Worm (Caenorhabditis elegans) whole organism, L1 larva: ENCODE results near the gene mig-39.

ENCODE experiments used
- C16A3.4 ChIP-seq: fragments of 150-350 bp; optimal IDR thresholded peaks from 2 replicates; lab custom pipeline; 2014; ENCODE audit warnings: missing biosample characterization, missing genetic modification characterization
- Y116A8C.19 ChIP-seq: sonication (generic microtip); optimal IDR thresholded peaks from 2 replicates; lab custom pipeline; 2016; ENCODE audit warnings: missing compliant biosample characterization, missing genetic modification characterization, borderline replicate concordance
- aha-1 ChIP-seq: fragments of 150-350 bp; optimal IDR thresholded peaks from 2 replicates; lab custom pipeline; 2014; ENCODE audit warnings: missing biosample characterization, missing genetic modification characterization
- alr-1 ChIP-seq: fragments of 200-800 bp; sonication (Bioruptor generic); optimal IDR thresholded peaks from 2 replicates; lab custom pipeline; 2018; ENCODE audit warnings: borderline replicate concordance, mild to moderate bottlenecking, missing genetic modification characterization, missing compliant biosample characterization
- ama-1 ChIP-seq: fragments of 150-350 bp; optimal IDR thresholded peaks from 2 replicates; lab custom pipeline; 2014
- blmp-1 ChIP-seq: fragments of 150-350 bp; optimal IDR thresholded peaks from 2 replicates; lab custom pipeline; 2014; ENCODE audit warnings: missing biosample characterization, missing genetic modification characterization
- ceh-63 ChIP-seq: fragments of 200-800 bp; sonication (Bioruptor generic); optimal IDR thresholded peaks from 2 replicates; lab custom pipeline; 2018; ENCODE audit warnings: mild to moderate bottlenecking, missing genetic modification characterization, missing compliant biosample characterization
- ceh-8 ChIP-seq: fragments of 200-800 bp; sonication (Bioruptor generic); optimal IDR thresholded peaks from 2 replicates; lab custom pipeline; 2018; ENCODE audit warnings: mild to moderate bottlenecking, missing genetic modification characterization, moderate library complexity, missing compliant biosample characterization
- ceh-88 ChIP-seq: fragments of 200-800 bp; sonication (Bioruptor generic); IDR thresholded peaks from 2 replicates; pipeline ENCODE4 v1.3.6; 2022; ENCODE audit warnings: missing genetic modification characterization, missing compliant biosample characterization
- ces-1 ChIP-seq: fragments of 150-350 bp; optimal IDR thresholded peaks from 2 replicates; lab custom pipeline; 2014; ENCODE audit warnings: missing biosample characterization, missing genetic modification reagents, missing genetic modification characterization
- dpl-1 ChIP-seq, 3 experiments: fragments of 150-350 bp in 2 of 3; sonication (generic microtip) in 1 of 3; optimal IDR thresholded peaks; 2 replicates each; lab custom pipeline; 2014 to 2017; ENCODE audit warnings: missing biosample characterization in 3 of 3, missing genetic modification characterization in 3 of 3, missing genetic modification reagents in 3 of 3
- elt-3 ChIP-seq, 6 experiments: fragments of 150-350 bp in 1 of 6; sonication (generic microtip); optimal IDR thresholded peaks; 2 replicates each; lab custom pipeline; 2017 to 2018; ENCODE audit warnings: missing biosample characterization in 6 of 6, missing genetic modification characterization in 6 of 6, inconsistent platforms in 1 of 6
- ets-5 ChIP-seq: fragments of 200-800 bp; sonication (Bioruptor generic); IDR thresholded peaks from 2 replicates; pipeline ENCODE4 v1.3.6; 2022; ENCODE audit warnings: missing genetic modification characterization, missing compliant biosample characterization
- fkh-4 ChIP-seq: sonication (generic microtip); optimal IDR thresholded peaks from 2 replicates; lab custom pipeline; 2016; ENCODE audit warnings: missing compliant biosample characterization, missing genetic modification characterization, borderline replicate concordance
- hlh-4 ChIP-seq: sonication (generic microtip); optimal IDR thresholded peaks from 2 replicates; lab custom pipeline; 2016; ENCODE audit warnings: mild to moderate bottlenecking, missing genetic modification characterization, missing compliant biosample characterization
- hpl-2 ChIP-seq: fragments of 150-350 bp; optimal IDR thresholded peaks from 2 replicates; lab custom pipeline; 2014; ENCODE audit warnings: missing biosample characterization, missing genetic modification reagents, missing genetic modification characterization
- irx-1 ChIP-seq: sonication (generic microtip); optimal IDR thresholded peaks from 2 replicates; lab custom pipeline; 2016; ENCODE audit warnings: missing genetic modification characterization, missing compliant biosample characterization
- isw-1 ChIP-seq: fragments of 200-800 bp; sonication (Bioruptor generic); IDR thresholded peaks from 2 replicates; pipeline ENCODE4 v1.3.6; 2022; ENCODE audit warnings: missing genetic modification characterization, missing compliant biosample characterization
- jun-1 ChIP-seq: fragments of 150-350 bp; optimal IDR thresholded peaks from 2 replicates; lab custom pipeline; 2014; ENCODE audit warnings: missing biosample characterization, missing genetic modification reagents, missing genetic modification characterization
- lin-13 ChIP-seq: fragments of 150-350 bp; optimal IDR thresholded peaks from 2 replicates; lab custom pipeline; 2014; ENCODE audit warnings: missing biosample characterization, missing genetic modification reagents, missing genetic modification characterization
- lin-14 ChIP-seq: fragments of 200-800 bp; sonication (Bioruptor generic); optimal IDR thresholded peaks from 2 replicates; lab custom pipeline; 2018; ENCODE audit warnings: mild to moderate bottlenecking, missing genetic modification characterization, moderate library complexity, missing compliant biosample characterization
- lin-15B ChIP-seq: fragments of 150-350 bp; sonication (generic microtip); optimal IDR thresholded peaks from 3 replicates; lab custom pipeline; 2014; ENCODE audit warnings: missing biosample characterization, missing genetic modification characterization
- lin-35 ChIP-seq, 2 experiments: fragments of 150-350 bp; optimal IDR thresholded peaks; 2 replicates each; lab custom pipeline; 2014; ENCODE audit warnings: missing biosample characterization in 2 of 2, missing genetic modification characterization in 2 of 2, missing genetic modification reagents in 2 of 2
- lir-3 ChIP-seq: sonication (generic microtip); optimal IDR thresholded peaks from 2 replicates; lab custom pipeline; 2016; ENCODE audit warnings: mild to moderate bottlenecking, missing genetic modification characterization, moderate library complexity, missing compliant biosample characterization; ENCODE audit not compliant: poor library complexity
- lsy-2 ChIP-seq, 2 experiments: fragments of 150-350 bp; optimal IDR thresholded peaks; 2 replicates each; lab custom pipeline; 2014; ENCODE audit warnings: missing biosample characterization in 2 of 2, missing genetic modification characterization in 2 of 2
- mab-9 ChIP-seq: fragments of 200-800 bp; sonication (Bioruptor generic); IDR thresholded peaks from 2 replicates; pipeline ENCODE4 v1.3.6; 2022; ENCODE audit warnings: missing genetic modification reagents, missing genetic modification characterization, missing compliant biosample characterization
- mdl-1 ChIP-seq, 2 experiments: fragments of 150-350 bp; optimal IDR thresholded peaks; 2 replicates each; lab custom pipeline; 2014 to 2017; ENCODE audit warnings: missing biosample characterization in 2 of 2, missing genetic modification characterization in 2 of 2, inconsistent platforms in 1 of 2
- mef-2 ChIP-seq: fragments of 150-350 bp; optimal IDR thresholded peaks from 2 replicates; lab custom pipeline; 2014; ENCODE audit warnings: missing biosample characterization, missing genetic modification characterization
- mep-1 ChIP-seq: fragments of 150-350 bp; optimal IDR thresholded peaks from 2 replicates; lab custom pipeline; 2014; ENCODE audit warnings: missing biosample characterization, missing genetic modification characterization
- nhr-11 ChIP-seq: fragments of 150-350 bp; optimal IDR thresholded peaks from 2 replicates; lab custom pipeline; 2014; ENCODE audit warnings: missing biosample characterization, missing genetic modification characterization
- nhr-19 ChIP-seq: fragments of 200-800 bp; sonication (Bioruptor generic); conservative IDR thresholded peaks from 2 replicates; pipeline ENCODE4 v1.3.6; 2022; ENCODE audit warnings: missing genetic modification characterization, missing compliant biosample characterization
- nhr-237 ChIP-seq: fragments of 150-350 bp; optimal IDR thresholded peaks from 2 replicates; lab custom pipeline; 2014; ENCODE audit warnings: missing biosample characterization, missing genetic modification characterization
- nhr-71 ChIP-seq: sonication (generic microtip); optimal IDR thresholded peaks from 2 replicates; lab custom pipeline; 2016; ENCODE audit warnings: mild to moderate bottlenecking, missing genetic modification characterization, moderate library complexity, missing compliant biosample characterization
- nhr-76 ChIP-seq: sonication (generic microtip); optimal IDR thresholded peaks from 2 replicates; lab custom pipeline; 2017; ENCODE audit warnings: missing biosample characterization, missing genetic modification characterization
- nhr-77 ChIP-seq: fragments of 150-350 bp; optimal IDR thresholded peaks from 2 replicates; lab custom pipeline; 2014; ENCODE audit warnings: missing biosample characterization, missing genetic modification characterization
- nhr-84 ChIP-seq: sonication (generic microtip); optimal IDR thresholded peaks from 2 replicates; lab custom pipeline; 2017; ENCODE audit warnings: missing biosample characterization, missing genetic modification characterization
- nhr-85 ChIP-seq: sonication (generic microtip); peaks from one replicate; lab custom pipeline; 2016; ENCODE audit warnings: missing genetic modification characterization, inconsistent platforms, missing compliant biosample characterization
- nhr-90 ChIP-seq: sonication (generic microtip); optimal IDR thresholded peaks from 2 replicates; lab custom pipeline; 2016; ENCODE audit warnings: mild to moderate bottlenecking, missing genetic modification characterization, missing compliant biosample characterization; ENCODE audit not compliant: poor library complexity
- pag-3 ChIP-seq: sonication (generic microtip); optimal IDR thresholded peaks from 2 replicates; lab custom pipeline; 2017; ENCODE audit warnings: missing genetic modification characterization, mild to moderate bottlenecking, missing compliant biosample characterization, antibody characterized with exemption, borderline replicate concordance; ENCODE audit not compliant: insufficient read depth
- rnt-1 ChIP-seq: sonication (generic microtip); optimal IDR thresholded peaks from 2 replicates; lab custom pipeline; 2016; ENCODE audit warnings: mild to moderate bottlenecking, missing genetic modification characterization, moderate library complexity, missing compliant biosample characterization
- skn-1 ChIP-seq: fragments of 150-350 bp; optimal IDR thresholded peaks from 2 replicates; lab custom pipeline; 2014; ENCODE audit warnings: missing biosample characterization, missing genetic modification characterization
- sox-4 ChIP-seq: sonication (generic microtip); optimal IDR thresholded peaks from 2 replicates; lab custom pipeline; 2016; ENCODE audit warnings: missing genetic modification characterization, missing compliant biosample characterization
- sptf-1 ChIP-seq: fragments of 150-350 bp; optimal IDR thresholded peaks from 2 replicates; lab custom pipeline; 2014; ENCODE audit warnings: missing biosample characterization, missing genetic modification characterization
- swsn-7 ChIP-seq: sonication (generic microtip); optimal IDR thresholded peaks from 2 replicates; lab custom pipeline; 2016; ENCODE audit warnings: missing genetic modification characterization, missing compliant biosample characterization
- tbx-2 ChIP-seq: sonication (generic microtip); optimal IDR thresholded peaks from 2 replicates; lab custom pipeline; 2016; ENCODE audit warnings: missing genetic modification characterization, missing compliant biosample characterization
- tlp-1 ChIP-seq: fragments of 150-350 bp; optimal IDR thresholded peaks from 2 replicates; lab custom pipeline; 2014; ENCODE audit warnings: missing biosample characterization, missing genetic modification characterization
- unc-130 ChIP-seq: fragments of 150-350 bp; optimal IDR thresholded peaks from 2 replicates; lab custom pipeline; 2017; ENCODE audit warnings: missing biosample characterization, missing genetic modification characterization, inconsistent platforms
- unc-98 ChIP-seq: fragments of 200-800 bp; sonication (Bioruptor generic); IDR thresholded peaks from 2 replicates; pipeline ENCODE4 v1.3.6; 2022; ENCODE audit warnings: missing genetic modification characterization, missing compliant biosample characterization
- vab-15 ChIP-seq: sonication (generic microtip); optimal IDR thresholded peaks from 2 replicates; lab custom pipeline; 2017; ENCODE audit warnings: missing genotype, mild to moderate bottlenecking, missing genetic modification characterization, missing compliant biosample characterization
- xbp-1 ChIP-seq: sonication (generic microtip); optimal IDR thresholded peaks from 2 replicates; lab custom pipeline; 2016; ENCODE audit warnings: missing genetic modification characterization, missing compliant biosample characterization
- ztf-4 ChIP-seq: fragments of 150-350 bp; optimal IDR thresholded peaks from 2 replicates; lab custom pipeline; 2014; ENCODE audit warnings: missing biosample characterization, missing genetic modification characterization

The mig-39 gene

DNA sequence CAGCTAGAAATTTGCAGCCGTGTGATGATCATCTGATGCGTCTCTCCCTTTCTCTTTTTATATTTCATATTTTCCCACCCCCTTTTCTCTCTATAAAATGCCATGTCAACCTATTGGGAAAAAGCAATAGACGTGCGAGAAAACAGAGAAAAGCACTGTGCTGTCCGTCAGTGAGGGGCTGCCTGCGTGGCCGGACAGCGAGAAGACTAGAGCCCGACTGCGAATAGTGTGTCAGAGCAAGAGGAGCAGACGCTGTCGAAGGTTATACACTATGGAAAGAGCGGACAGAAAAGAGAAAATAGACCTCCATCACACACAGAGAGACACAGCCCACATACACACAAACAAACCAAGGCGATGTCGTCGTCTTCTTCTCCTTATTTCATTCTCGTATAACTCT lies 41.8 kb upstream of the mig-39 start (continued):
- TF ChIP-seq ets-5 (GFP tag; lab: Robert Waterston, UW) (no peak), nhr-237 (tag; lab: Kevin White, UChicago) (no peak), swsn-7 (tag; lab: Kevin White, UChicago) (peak; percentile 62), nhr-77 (tag; lab: Kevin White, UChicago) (peak; percentile 30), nhr-84 (tag; lab: Kevin White, UChicago) (no peak), mep-1 (peak; percentile 83), pag-3 (no peak), ceh-88 (GFP tag; lab: Robert Waterston, UW) (no peak), ceh-8 (GFP tag; lab: Kevin White, UChicago) (no peak), sox-4 (tag; lab: Kevin White, UChicago) (no peak), isw-1 (GFP tag; lab: Robert Waterston, UW) (no peak), sptf-1 (tag; lab: Kevin White, UChicago) (no peak), hlh-4 (tag; lab: Kevin White, UChicago) (no peak), ceh-63 (no peak), lsy-2 (tag; optimal IDR thresholded peaks at IDR 0.05; lab: Kevin White, UChicago) (peak; percentile 49 to 86), nhr-11 (tag; lab: Kevin White, UChicago) (no peak), lin-35 (GFP tag; optimal IDR thresholded peaks at IDR 0.05; lab: Kevin White, UChicago) (peak; percentile 54 to 74), tlp-1 (tag; lab: Kevin White, UChicago) (no peak), lir-3 (tag; lab: Kevin White, UChicago) (no peak), mab-9 (no peak), unc-130 (tag; lab: Kevin White, UChicago) (no peak), xbp-1 (tag; lab: Kevin White, UChicago) (peak; percentile 62), vab-15 (tag; lab: Kevin White, UChicago) (no peak), alr-1 (tag; lab: Kevin White, UChicago) (no peak), nhr-19 (GFP tag; lab: Robert Waterston, UW) (peak; percentile 48), Y116A8C.19 (tag; lab: Kevin White, UChicago) (no peak), unc-98 (GFP tag; lab: Robert Waterston, UW) (no peak), tbx-2 (peak; percentile 70), hpl-2 (GFP tag; lab: Kevin White, UChicago) (no peak), mef-2 (no peak), ama-1 (peak; percentile 45), skn-1 (tag; lab: Kevin White, UChicago) (peak; percentile 22)

DNA sequence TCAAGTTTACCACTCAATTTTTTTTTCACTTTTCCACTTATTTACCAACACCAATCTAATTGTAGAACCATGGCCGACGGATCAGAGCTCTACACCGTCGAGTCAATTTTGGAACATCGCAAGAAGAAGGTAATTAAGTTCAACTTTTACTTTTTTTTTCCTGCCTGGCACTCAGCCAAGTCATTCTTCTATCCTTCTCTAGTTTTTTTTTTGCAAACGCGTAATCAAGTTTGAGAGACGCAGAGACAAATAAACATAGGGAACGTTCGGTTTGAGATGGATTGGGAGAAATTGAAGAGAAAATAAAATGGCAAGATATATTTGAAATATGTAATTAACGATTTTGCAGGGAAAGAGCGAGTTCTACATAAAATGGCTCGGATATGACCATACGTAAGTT lies 40.6 kb upstream of the mig-39 start, which contains the start of gene cec-1:
cec-1 (plus strand) TSS at position 63 of the 400 bp plus-strand sequence.
- TF ChIP-seq C16A3.4 (tag; lab: Kevin White, UChicago) (no peak), rnt-1 (tag; lab: Kevin White, UChicago) (no peak), lin-13 (GFP tag; lab: Kevin White, UChicago) (peak; percentile 23), mdl-1 (tag; optimal IDR thresholded peaks at IDR 0.05; lab: Kevin White, UChicago) (no peak), alr-1 (tag; lab: Kevin White, UChicago) (no peak), lsy-2 (tag; optimal IDR thresholded peaks at IDR 0.05; lab: Kevin White, UChicago) (peak in 1 of 2 experiments; percentile 26), nhr-71 (tag; lab: Kevin White, UChicago) (no peak), Y116A8C.19 (tag; lab: Kevin White, UChicago) (no peak), ceh-63 (no peak), fkh-4 (no peak), ceh-8 (GFP tag; lab: Kevin White, UChicago) (no peak), swsn-7 (tag; lab: Kevin White, UChicago) (no peak), pag-3 (no peak), ces-1 (no peak), jun-1 (tag; lab: Kevin White, UChicago) (no peak), mep-1 (peak; percentile 11), blmp-1 (tag; lab: Kevin White, UChicago) (peak; percentile 87), ztf-4 (tag; lab: Kevin White, UChicago) (no peak), elt-3 (tag; optimal IDR thresholded peaks at IDR 0.05; lab: Kevin White, UChicago) (peak in 1 of 6 experiments; percentile 7), nhr-76 (tag; lab: Kevin White, UChicago) (no peak), lin-15B (tag; lab: Kevin White, UChicago) (no peak), irx-1 (tag; lab: Kevin White, UChicago) (no peak), nhr-237 (tag; lab: Kevin White, UChicago) (no peak), ama-1 (no peak), dpl-1 (GFP tag; optimal IDR thresholded peaks at IDR 0.05; lab: Kevin White, UChicago) (no peak), nhr-90 (tag; lab: Kevin White, UChicago) (no peak), lin-14 (GFP tag; lab: Kevin White, UChicago) (peak; percentile 63), sox-4 (tag; lab: Kevin White, UChicago) (no peak), aha-1 (tag; lab: Kevin White, UChicago) (no peak), nhr-19 (GFP tag; lab: Robert Waterston, UW) (no peak), hlh-4 (tag; lab: Kevin White, UChicago) (no peak), nhr-85 (tag; lab: Kevin White, UChicago) (peak; percentile 42)
